Worm (Caenorhabditis elegans): ENCODE measurements around the gene F59E12.15.
A peak's percentile ranks its signal among the peaks of the same experiment; 100 is the strongest.

F59E12.15 gene

ce11 chrII:5599326-5600044 is 28.7 kb downstream of the F59E12.15 start, which contains the start of gene C17G10.10:
TSS of gene C17G10.10 (minus strand) at chrII:5599376.
- TF ChIP-seq madf-8 (GFP tag; conservative IDR thresholded peaks at IDR 0.05), result peak; percentile 45
- TF ChIP-seq tbp1 (GFP tag; optimal IDR thresholded peaks at IDR 0.05), result peak; percentile 77
- TF ChIP-seq F37B4.10 (GFP tag; IDR thresholded peaks at IDR 0.05), result no peak
- no peak for TF ChIP-seq K11D2.4 (GFP tag; IDR thresholded peaks at IDR 0.05)
- peak; percentile 89 for TF ChIP-seq pbrm-1 (GFP tag; IDR thresholded peaks at IDR 0.05)
- TF ChIP-seq athp-1 (tag; optimal IDR thresholded peaks at IDR 0.05), result no peak
- TF ChIP-seq F57C9.4 (tag; optimal IDR thresholded peaks at IDR 0.05), result no peak
- TF ChIP-seq lin-40 (tag; optimal IDR thresholded peaks at IDR 0.05), result peak; percentile 75
- 0 out of 2 replicates have a peak, but pooled peaks have one; percentile 13 for TF ChIP-seq madf-3 (GFP tag; IDR thresholded peaks at IDR 0.05)
- peak; percentile 53 for TF ChIP-seq F33H1.4 (GFP tag; IDR thresholded peaks at IDR 0.05)
- TF ChIP-seq B0261.1 (tag; optimal IDR thresholded peaks at IDR 0.05), result peak; percentile 9
- TF ChIP-seq madf-10 (tag; optimal IDR thresholded peaks at IDR 0.05), result peak; percentile 28
- TF ChIP-seq ceh-100 (GFP tag; IDR thresholded peaks at IDR 0.05), result peak; percentile 75
- TF ChIP-seq hmg-1.2 (GFP tag; IDR thresholded peaks at IDR 0.05), result peak; percentile 90
- peak; percentile 40 for TF ChIP-seq atf-7 (tag; optimal IDR thresholded peaks at IDR 0.05)
- TF ChIP-seq hmg-20 (GFP tag; IDR thresholded peaks at IDR 0.05), result 0 out of 2 replicates have a peak, but pooled peaks have one; percentile 11
- peak; percentile 88 for TF ChIP-seq F49E8.2 (tag; optimal IDR thresholded peaks at IDR 0.05; ENCODE audit: insufficient read depth)
- TF ChIP-seq hrde-1 (tag; optimal IDR thresholded peaks at IDR 0.05; ENCODE audit: borderline replicate concordance), result peak; percentile 68
- TF ChIP-seq attf-5 (GFP tag; optimal IDR thresholded peaks at IDR 0.05), result no peak
- TF ChIP-seq unc-62 (GFP tag; optimal IDR thresholded peaks at IDR 0.05), result no peak
- peak; percentile 34 for TF ChIP-seq tlf-1 (GFP tag; optimal IDR thresholded peaks at IDR 0.05)
- peak; percentile 58 for TF ChIP-seq fkh-3 (tag; optimal IDR thresholded peaks at IDR 0.05)
- no peak for TF ChIP-seq ceh-58 (GFP tag; IDR thresholded peaks at IDR 0.05)
- TF ChIP-seq egl-18 (GFP tag; IDR thresholded peaks at IDR 0.05), result no peak
- TF ChIP-seq K12H6.12 (tag; optimal IDR thresholded peaks at IDR 0.05), result no peak
- TF ChIP-seq xnd-1 (tag; optimal IDR thresholded peaks at IDR 0.05), result peak; percentile 57
- TF ChIP-seq repo-1 (tag; optimal IDR thresholded peaks at IDR 0.05), result peak; percentile 78
- no peak for TF ChIP-seq ccch-3 (GFP tag; optimal IDR thresholded peaks at IDR 0.05)
- TF ChIP-seq snpc-4 (GFP tag; optimal IDR thresholded peaks at IDR 0.05), result peak; percentile 97
- peak; percentile 98 to 99 (median 98) for TF ChIP-seq snpc-4 (tag; optimal IDR thresholded peaks at IDR 0.05)
- TF ChIP-seq sptf-2 (GFP tag; optimal IDR thresholded peaks at IDR 0.05), result no peak
- TF ChIP-seq D2030.7 (GFP tag; IDR thresholded peaks at IDR 0.05), result peak; percentile 82
- peak; percentile 64 for TF ChIP-seq mcd-1 (GFP tag; IDR thresholded peaks at IDR 0.05)
- TF ChIP-seq snpc-3.4 (tag; optimal IDR thresholded peaks at IDR 0.05), result peak; percentile 97
- no peak for TF ChIP-seq Y79H2A.3 (GFP tag; conservative IDR thresholded peaks at IDR 0.05)
- TF ChIP-seq nhr-80 (tag; optimal IDR thresholded peaks at IDR 0.05), result peak; percentile 59
- peak; percentile 19 for TF ChIP-seq F22D6.2 (tag; optimal IDR thresholded peaks at IDR 0.05)
- peak; percentile 19 to 37 for TF ChIP-seq let-607 (tag; optimal IDR thresholded peaks at IDR 0.05)
- TF ChIP-seq egl-44 (GFP tag; IDR thresholded peaks at IDR 0.05), result 0 out of 2 replicates have a peak, but pooled peaks have one; percentile 13
- TF ChIP-seq aptf-2 (GFP tag; conservative IDR thresholded peaks at IDR 0.05), result no peak
- peak; percentile 78 for TF ChIP-seq B0336.3 (GFP tag; IDR thresholded peaks at IDR 0.05)
- 0 out of 2 replicates have a peak, but pooled peaks have one; percentile 61 for TF ChIP-seq Y95B8A.8 (GFP tag; IDR thresholded peaks at IDR 0.05)
- peak; percentile 14 for TF ChIP-seq ztf-18 (tag; optimal IDR thresholded peaks at IDR 0.05)
- TF ChIP-seq T07F8.4 (tag; optimal IDR thresholded peaks at IDR 0.05), result no peak
- TF ChIP-seq ztf-22 (GFP tag; optimal IDR thresholded peaks at IDR 0.05), result no peak
- no peak for TF ChIP-seq lir-1 (GFP tag; conservative IDR thresholded peaks at IDR 0.05)
- TF ChIP-seq efl-1 (GFP tag; optimal IDR thresholded peaks at IDR 0.05), result peak; percentile 21
